Fruit fly (Drosophila melanogaster) whole organism, prepupa: ENCODE measurements around the gene Kdm3.

ENCODE experiments used
- Blimp-1 ChIP-seq: fragments of 200-800 bp; sonication (Bioruptor generic); optimal IDR thresholded peaks from 3 replicates; lab custom pipeline; 2017; ENCODE audit warnings: missing biosample characterization, missing genetic modification characterization, mild to moderate bottlenecking, moderate library complexity, missing genetic modification reagents
- CG10631 ChIP-seq: fragments of 200-800 bp; sonication (Bioruptor generic); optimal IDR thresholded peaks from 2 replicates; lab custom pipeline; 2016; ENCODE audit warnings: missing biosample characterization, missing genetic modification characterization
- CG11294 ChIP-seq: fragments of 200-800 bp; sonication (Bioruptor generic); IDR thresholded peaks from 2 replicates; pipeline ENCODE4 v1.3.6; 2022; ENCODE audit warnings: missing biosample characterization, missing genetic modification characterization
- CG11762 ChIP-seq: fragments of 200-800 bp; sonication (Bioruptor generic); optimal IDR thresholded peaks from 3 replicates; lab custom pipeline; 2016; ENCODE audit warnings: missing biosample characterization, missing genetic modification characterization; ENCODE audit not compliant: insufficient read depth
- CG11902 ChIP-seq: fragments of 200-800 bp; sonication (Bioruptor generic); optimal IDR thresholded peaks from 3 replicates; lab custom pipeline; 2016; ENCODE audit warnings: missing biosample characterization, missing genetic modification characterization
- CG15336 ChIP-seq: fragments of 200-800 bp; sonication (Bioruptor generic); IDR thresholded peaks from 2 replicates; pipeline ENCODE4 v1.3.6; 2022; ENCODE audit warnings: missing biosample characterization, missing genetic modification characterization
- CG1621 ChIP-seq: fragments of 200-800 bp; sonication (Bioruptor generic); optimal IDR thresholded peaks from 3 replicates; lab custom pipeline; 2018; ENCODE audit warnings: missing biosample characterization, mild to moderate bottlenecking, missing genetic modification characterization
- CG3032 ChIP-seq: fragments of 200-800 bp; optimal IDR thresholded peaks from 2 replicates; lab custom pipeline; 2019; ENCODE audit warnings: missing biosample characterization, mild to moderate bottlenecking, missing genetic modification characterization, moderate library complexity
- CG31627 ChIP-seq: fragments of 200-800 bp; sonication (Bioruptor generic); optimal IDR thresholded peaks from 3 replicates; lab custom pipeline; 2016; ENCODE audit warnings: missing biosample characterization, missing genetic modification characterization
- CG32006 ChIP-seq: fragments of 200-800 bp; sonication (Bioruptor generic); optimal IDR thresholded peaks from 3 replicates; lab custom pipeline; 2017; ENCODE audit warnings: missing biosample characterization, mild to moderate bottlenecking, missing genetic modification characterization
- CG34406 ChIP-seq: fragments of 200-800 bp; sonication (Bioruptor generic); optimal IDR thresholded peaks from 3 replicates; lab custom pipeline; 2016; ENCODE audit warnings: missing biosample characterization, missing genetic modification characterization
- CG4318 ChIP-seq: fragments of 200-800 bp; sonication (Bioruptor generic); optimal IDR thresholded peaks from 3 replicates; lab custom pipeline; 2017; ENCODE audit warnings: missing biosample characterization, mild to moderate bottlenecking, missing genetic modification characterization
- CG6163 ChIP-seq: fragments of 200-800 bp; sonication (Bioruptor generic); IDR thresholded peaks from 3 replicates; pipeline ENCODE4 v1.3.6; 2022; ENCODE audit warnings: missing biosample characterization, missing genetic modification characterization
- CG6276 ChIP-seq: fragments of 200-800 bp; sonication (Bioruptor generic); optimal IDR thresholded peaks from 2 replicates; lab custom pipeline; 2017; ENCODE audit warnings: missing biosample characterization, mild to moderate bottlenecking, missing genetic modification characterization
- CG6792 ChIP-seq: fragments of 200-800 bp; sonication (Bioruptor generic); optimal IDR thresholded peaks from 3 replicates; lab custom pipeline; 2016; ENCODE audit warnings: missing biosample characterization, missing genetic modification characterization
- CG6808 ChIP-seq: fragments of 200-800 bp; sonication (Bioruptor generic); optimal IDR thresholded peaks from 3 replicates; lab custom pipeline; 2017; ENCODE audit warnings: missing biosample characterization, missing genetic modification characterization, mild to moderate bottlenecking, moderate library complexity, missing genetic modification reagents
- CG8119 ChIP-seq: fragments of 200-800 bp; sonication (Bioruptor generic); IDR thresholded peaks from 3 replicates; pipeline ENCODE4 v1.3.6; 2022; ENCODE audit warnings: missing biosample characterization, missing genetic modification characterization
- CG9139 ChIP-seq: fragments of 200-800 bp; sonication (Bioruptor generic); optimal IDR thresholded peaks from 3 replicates; lab custom pipeline; 2017; ENCODE audit warnings: missing biosample characterization, mild to moderate bottlenecking, missing genetic modification characterization
- Eip75B ChIP-seq: fragments of 200-800 bp; sonication (Bioruptor generic); optimal IDR thresholded peaks from 3 replicates; lab custom pipeline; 2016; ENCODE audit warnings: missing biosample characterization, missing genetic modification characterization
- Eip93F ChIP-seq: fragments of 200-800 bp; sonication (Bioruptor generic); optimal IDR thresholded peaks from 2 replicates; lab custom pipeline; 2016; ENCODE audit warnings: missing biosample characterization, mild to moderate bottlenecking, missing genetic modification characterization
- Hr39 ChIP-seq: fragments of 200-800 bp; sonication (Bioruptor generic); optimal IDR thresholded peaks from 2 replicates; lab custom pipeline; 2016; ENCODE audit warnings: missing biosample characterization, missing genetic modification characterization
- Hr4 ChIP-seq: fragments of 200-800 bp; sonication (Bioruptor generic); optimal IDR thresholded peaks from 3 replicates; lab custom pipeline; 2016; ENCODE audit warnings: missing biosample characterization, missing genetic modification characterization
- Lpt ChIP-seq: fragments of 200-800 bp; sonication (Bioruptor generic); optimal IDR thresholded peaks from 3 replicates; lab custom pipeline; 2016; ENCODE audit warnings: missing biosample characterization, missing genetic modification characterization
- Met ChIP-seq: fragments of 200-800 bp; sonication (Bioruptor generic); optimal IDR thresholded peaks from 3 replicates; lab custom pipeline; 2016; ENCODE audit warnings: missing biosample characterization, missing genetic modification characterization
- OdsH ChIP-seq: fragments of 200-800 bp; sonication (Bioruptor generic); optimal IDR thresholded peaks from 3 replicates; lab custom pipeline; 2016; ENCODE audit warnings: missing biosample characterization, missing genetic modification characterization
- Smox ChIP-seq: fragments of 200-800 bp; sonication (Bioruptor generic); optimal IDR thresholded peaks from 3 replicates; lab custom pipeline; 2016; ENCODE audit warnings: missing biosample characterization, missing genetic modification characterization
- Sox102F ChIP-seq: fragments of 200-800 bp; sonication (Bioruptor generic); optimal IDR thresholded peaks from 2 replicates; lab custom pipeline; 2016; ENCODE audit warnings: missing biosample characterization, mild to moderate bottlenecking, missing genetic modification characterization
- Sox15 ChIP-seq: fragments of 200-800 bp; sonication (Bioruptor generic); optimal IDR thresholded peaks from 3 replicates; lab custom pipeline; 2016; ENCODE audit warnings: missing biosample characterization, missing genetic modification characterization
- achi ChIP-seq: fragments of 200-800 bp; sonication (Bioruptor generic); optimal IDR thresholded peaks from 3 replicates; lab custom pipeline; 2016; ENCODE audit warnings: missing biosample characterization, missing genetic modification characterization
- acj6 ChIP-seq: fragments of 200-800 bp; sonication (Bioruptor generic); optimal IDR thresholded peaks from 3 replicates; lab custom pipeline; 2016; ENCODE audit warnings: missing biosample characterization, missing genetic modification characterization
- cyc ChIP-seq: fragments of 200-800 bp; sonication (Bioruptor generic); optimal IDR thresholded peaks from 3 replicates; lab custom pipeline; 2016; ENCODE audit warnings: missing biosample characterization, missing genetic modification characterization
- dac ChIP-seq: fragments of 200-800 bp; sonication (Bioruptor generic); optimal IDR thresholded peaks from 2 replicates; lab custom pipeline; 2017; ENCODE audit warnings: missing biosample characterization, mild to moderate bottlenecking, missing genetic modification characterization
- dsx ChIP-seq: fragments of 200-800 bp; optimal IDR thresholded peaks from 3 replicates; lab custom pipeline; 2019; ENCODE audit warnings: missing biosample characterization, mild to moderate bottlenecking, missing genetic modification characterization, moderate library complexity; ENCODE audit not compliant: poor library complexity, severe bottlenecking
- eg ChIP-seq: fragments of 200-800 bp; sonication (Bioruptor generic); IDR thresholded peaks from 3 replicates; pipeline ENCODE4 v1.3.6; 2022; ENCODE audit warnings: missing biosample characterization, missing genetic modification characterization
- esn ChIP-seq: fragments of 200-800 bp; sonication (Bioruptor generic); optimal IDR thresholded peaks from 2 replicates; lab custom pipeline; 2016; ENCODE audit warnings: missing biosample characterization, mild to moderate bottlenecking, missing genetic modification characterization, moderate library complexity
- fd59A ChIP-seq: fragments of 200-800 bp; sonication (Bioruptor generic); optimal IDR thresholded peaks from 2 replicates; lab custom pipeline; 2017; ENCODE audit warnings: missing biosample characterization, mild to moderate bottlenecking, missing genetic modification characterization, missing genetic modification reagents
- fd85E ChIP-seq: fragments of 200-800 bp; sonication (Bioruptor generic); optimal IDR thresholded peaks from 3 replicates; lab custom pipeline; 2016; ENCODE audit warnings: missing biosample characterization, missing genetic modification characterization
- lz ChIP-seq: fragments of 200-800 bp; sonication (Bioruptor generic); optimal IDR thresholded peaks from 3 replicates; lab custom pipeline; 2016; ENCODE audit warnings: missing biosample characterization, missing genetic modification characterization
- net ChIP-seq: fragments of 200-800 bp; sonication (Bioruptor generic); optimal IDR thresholded peaks from 3 replicates; lab custom pipeline; 2016; ENCODE audit warnings: missing biosample characterization, missing genetic modification characterization
- pdm3 ChIP-seq: fragments of 200-800 bp; sonication (Bioruptor generic); optimal IDR thresholded peaks from 3 replicates; lab custom pipeline; 2016; ENCODE audit warnings: missing biosample characterization, missing genetic modification characterization
- salr ChIP-seq, 2 experiments: fragments of 200-800 bp; sonication (Bioruptor generic); optimal IDR thresholded peaks; 3 replicates each; lab custom pipeline; 2016 to 2018; ENCODE audit warnings: missing biosample characterization in 2 of 2, missing genetic modification characterization in 2 of 2, mild to moderate bottlenecking in 1 of 2
- ss ChIP-seq, 2 experiments: fragments of 200-800 bp; sonication (Bioruptor generic); optimal IDR thresholded peaks; 2 replicates in 1 of 2; 3 replicates in 1 of 2; lab custom pipeline; 2017 to 2018; ENCODE audit warnings: mild to moderate bottlenecking in 2 of 2, missing biosample characterization in 2 of 2, missing genetic modification characterization in 2 of 2, moderate library complexity in 1 of 2
- vri ChIP-seq: fragments of 200-800 bp; sonication (Bioruptor generic); optimal IDR thresholded peaks from 3 replicates; lab custom pipeline; 2016; ENCODE audit warnings: missing biosample characterization, mild to moderate bottlenecking, missing genetic modification characterization

Gene Kdm3

dm6 chr3R:9559413-9560014 is 43.7 kb downstream of the Kdm3 start, which contains the start of the genes AP-1mu and MBD-like (continued):
- TF ChIP-seq dac (GFP tag; lab: Kevin White, UChicago): no peak
- TF ChIP-seq OdsH (GFP tag; lab: Kevin White, UChicago): no peak
- TF ChIP-seq CG1621 (tag; lab: Kevin White, UChicago): peak; percentile 58
- no peak for TF ChIP-seq CG4318 (GFP tag; lab: Kevin White, UChicago)
- TF ChIP-seq CG8119 (GFP tag; lab: Robert Waterston, UW): 0 out of 3 replicates have a peak, but pooled peaks have one; percentile 36
- TF ChIP-seq Hr4 (GFP tag; lab: Kevin White, UChicago): no peak
- no peak for TF ChIP-seq fd59A (GFP tag; lab: Kevin White, UChicago)
- no peak for TF ChIP-seq dsx (GFP tag; lab: Kevin White, UChicago)
- peak; percentile 72 for TF ChIP-seq CG10631 (GFP tag; lab: Kevin White, UChicago)
- TF ChIP-seq ss (GFP tag; optimal IDR thresholded peaks at IDR 0.05; lab: Kevin White, UChicago): no peak
- TF ChIP-seq Smox: no peak
- TF ChIP-seq Met (GFP tag; lab: Kevin White, UChicago): no peak
- TF ChIP-seq Hr39 (GFP tag; lab: Kevin White, UChicago): peak; percentile 75
- no peak for TF ChIP-seq Eip75B (GFP tag; lab: Kevin White, UChicago)
- peak; percentile 67 for TF ChIP-seq acj6 (GFP tag; lab: Kevin White, UChicago)
- no peak for TF ChIP-seq fd85E (GFP tag; lab: Kevin White, UChicago)
- TF ChIP-seq eg (GFP tag; lab: Robert Waterston, UW): peak; percentile 61; the same call in 2 of the 3 replicates
- TF ChIP-seq lz: peak; percentile 78
- no peak for TF ChIP-seq CG6808 (GFP tag; lab: Kevin White, UChicago)
- no peak for TF ChIP-seq salr (GFP tag; optimal IDR thresholded peaks at IDR 0.05; lab: Kevin White, UChicago)
- no peak for TF ChIP-seq CG9139
- TF ChIP-seq esn: peak; percentile 73
- TF ChIP-seq Blimp-1 (GFP tag; lab: Kevin White, UChicago): peak; percentile 31
- TF ChIP-seq pdm3 (GFP tag; lab: Kevin White, UChicago): no peak
- TF ChIP-seq net: no peak
- TF ChIP-seq CG32006 (GFP tag; lab: Kevin White, UChicago): no peak
- no peak for TF ChIP-seq CG6276 (GFP tag; lab: Kevin White, UChicago)
- TF ChIP-seq achi (GFP tag; lab: Kevin White, UChicago): peak; percentile 58
- TF ChIP-seq Sox15 (GFP tag; lab: Kevin White, UChicago): peak; percentile 34
- TF ChIP-seq CG6792 (GFP tag; lab: Kevin White, UChicago): peak; percentile 45
- no peak for TF ChIP-seq Sox102F (GFP tag; lab: Kevin White, UChicago)
- peak; percentile 41 for TF ChIP-seq CG34406 (GFP tag; lab: Kevin White, UChicago)
- no peak for TF ChIP-seq CG11294 (GFP tag; lab: Robert Waterston, UW)

- 0 out of 3 replicates have a peak, but pooled peaks have one; percentile 7 for TF ChIP-seq CG6163 (GFP tag; lab: Robert Waterston, UW)
- no peak for TF ChIP-seq CG9139
Measured at dm6 chr3R:9561121-9561520, 45.3 kb downstream of the Kdm3 start.

dm6 chr3R:9563240-9563992 is 47.6 kb downstream of the Kdm3 start, which contains the start of the genes CG9393 and Vps45:
TSS of gene CG9393 (minus strand) at chr3R:9563673.
TSS of gene Vps45 (plus strand) at chr3R:9563924.
- TF ChIP-seq CG6276 (GFP tag; lab: Kevin White, UChicago): no peak
- TF ChIP-seq CG11762 (GFP tag; lab: Kevin White, UChicago): no peak
- TF ChIP-seq pdm3 (GFP tag; lab: Kevin White, UChicago): no peak
- peak; percentile 67 for TF ChIP-seq CG31627 (GFP tag; lab: Kevin White, UChicago)
- peak; percentile 49 for TF ChIP-seq Eip93F (GFP tag; lab: Kevin White, UChicago)
- peak; percentile 14 for TF ChIP-seq Sox15 (GFP tag; lab: Kevin White, UChicago)
- no peak; the same call in 1 of the 2 replicates for TF ChIP-seq CG11294 (GFP tag; lab: Robert Waterston, UW)
- peak; percentile 20 for TF ChIP-seq CG11902 (GFP tag; lab: Kevin White, UChicago)
- TF ChIP-seq vri (GFP tag; lab: Kevin White, UChicago): peak; percentile 61
- no peak for TF ChIP-seq CG34406 (GFP tag; lab: Kevin White, UChicago)
- peak; percentile 68 for TF ChIP-seq lz
- TF ChIP-seq fd59A (GFP tag; lab: Kevin White, UChicago): no peak
- TF ChIP-seq esn: peak; percentile 74
- TF ChIP-seq cyc (GFP tag; lab: Kevin White, UChicago): peak; percentile 68
- TF ChIP-seq Sox102F (GFP tag; lab: Kevin White, UChicago): no peak
- peak; percentile 62 for TF ChIP-seq CG3032 (tag; lab: Kevin White, UChicago)
- TF ChIP-seq Lpt (GFP tag; lab: Kevin White, UChicago): no peak
- TF ChIP-seq CG15336 (GFP tag; lab: Robert Waterston, UW): 0 out of 2 replicates have a peak, but pooled peaks have one; percentile 24
- TF ChIP-seq, all 60 proteins: peak for 10
